Worm (Caenorhabditis elegans) whole organism, L3 larva: ENCODE data around the gene F44D12.10.

Experiments
- aly-2 ChIP-seq: fragments of 150-350 bp; optimal IDR thresholded peaks from 2 replicates; lab custom pipeline; 2014; ENCODE audit warnings: missing biosample characterization, missing genetic modification characterization
- pha-4 ChIP-seq: fragments of 150-350 bp; optimal IDR thresholded peaks from 2 replicates; lab custom pipeline; 2014; ENCODE audit warnings: missing biosample characterization, missing genetic modification reagents, missing genetic modification characterization

- TF ChIP-seq aly-2 (tag; lab: Kevin White, UChicago): no peak
- peak; percentile 42 for TF ChIP-seq pha-4 (tag; lab: Kevin White, UChicago)
Observed at ce11 chrIV:10059175-10059574, 22.3 kb upstream of the F44D12.10 start.
